Worm (Caenorhabditis elegans) whole organism, early embryonic: ENCODE measurements around the gene kin-26.

Experiments
- B0310.2 ChIP-seq: sonication (generic microtip); optimal IDR thresholded peaks from 2 replicates; lab custom pipeline; 2016; ENCODE audit warnings: mild to moderate bottlenecking, missing genetic modification characterization, missing compliant biosample characterization
- F13C5.2 ChIP-seq: sonication (generic microtip); optimal IDR thresholded peaks from 2 replicates; lab custom pipeline; 2017; ENCODE audit warnings: mild to moderate bottlenecking, missing genetic modification characterization, inconsistent platforms, missing compliant biosample characterization
- aly-1 ChIP-seq: sonication (generic microtip); optimal IDR thresholded peaks from 2 replicates; lab custom pipeline; 2016; ENCODE audit warnings: missing genetic modification characterization, missing compliant biosample characterization
- ama-1 ChIP-seq: fragments of 150-350 bp; optimal IDR thresholded peaks from 2 replicates; lab custom pipeline; 2014
- ceh-13 ChIP-seq: fragments of 200-800 bp; sonication (Bioruptor generic); optimal IDR thresholded peaks from 2 replicates; lab custom pipeline; 2018; ENCODE audit warnings: mild to moderate bottlenecking, missing genetic modification characterization, missing compliant biosample characterization
- ceh-36 ChIP-seq: sonication (generic microtip); optimal IDR thresholded peaks from 2 replicates; lab custom pipeline; 2016; ENCODE audit warnings: missing genetic modification characterization, inconsistent platforms, missing compliant biosample characterization
- ets-7 ChIP-seq: sonication (generic microtip); optimal IDR thresholded peaks from 2 replicates; lab custom pipeline; 2016; ENCODE audit warnings: missing genotype, missing genetic modification characterization, missing compliant biosample characterization
- flt-1 ChIP-seq: fragments of 200-800 bp; sonication (Bioruptor generic); IDR thresholded peaks from 2 replicates; pipeline ENCODE4 v1.3.6; 2022; ENCODE audit warnings: missing genetic modification characterization, missing compliant biosample characterization
- hmbx-1 ChIP-seq: sonication (generic microtip); optimal IDR thresholded peaks from 2 replicates; lab custom pipeline; 2016; ENCODE audit warnings: mild to moderate bottlenecking, missing genetic modification characterization, missing compliant biosample characterization
- hmg-4 ChIP-seq: fragments of 200-800 bp; sonication (Bioruptor generic); optimal IDR thresholded peaks from 2 replicates; lab custom pipeline; 2018; ENCODE audit warnings: mild to moderate bottlenecking, missing genetic modification characterization, missing compliant biosample characterization
- hnd-1 ChIP-seq: sonication (generic microtip); optimal IDR thresholded peaks from 2 replicates; lab custom pipeline; 2016; ENCODE audit warnings: missing genetic modification characterization, missing compliant biosample characterization
- pes-1 ChIP-seq: fragments of 200-800 bp; sonication (Bioruptor generic); IDR thresholded peaks from 2 replicates; pipeline ENCODE4 v1.3.6; 2022; ENCODE audit warnings: missing genetic modification reagents, missing genetic modification characterization, missing compliant biosample characterization
- scrt-1 ChIP-seq: fragments of 200-800 bp; sonication (Bioruptor generic); IDR thresholded peaks from 2 replicates; pipeline ENCODE4 v1.3.6; 2022; ENCODE audit warnings: missing genetic modification characterization, missing compliant biosample characterization
- sea-1 ChIP-seq: fragments of 200-800 bp; sonication (Bioruptor generic); conservative IDR thresholded peaks from 2 replicates; pipeline ENCODE4 v1.3.6; 2022; ENCODE audit warnings: missing genetic modification characterization, missing compliant biosample characterization
- tbx-11 ChIP-seq: fragments of 200-800 bp; sonication (Bioruptor generic); IDR thresholded peaks from 2 replicates; pipeline ENCODE4 v1.3.6; 2022; ENCODE audit warnings: missing genetic modification characterization, missing compliant biosample characterization
- tbx-37 ChIP-seq: fragments of 200-800 bp; sonication (Bioruptor generic); conservative IDR thresholded peaks from 2 replicates; pipeline ENCODE4 v1.3.6; 2022; ENCODE audit warnings: missing genetic modification reagents, missing genetic modification characterization, missing compliant biosample characterization
- tra-4 ChIP-seq: sonication (generic microtip); optimal IDR thresholded peaks from 2 replicates; lab custom pipeline; 2017; ENCODE audit warnings: missing genetic modification characterization, missing compliant biosample characterization

kin-26 gene

ce11 chrIV:7897443-7897842, 19.8 kb upstream of the kin-26 start, which contains the start of gene ilys-4:
Gene ilys-4, minus strand, starts transcription at chrIV:7897543.
- TF ChIP-seq tra-4 (tag; lab: Kevin White, UChicago) (no peak), ceh-36 (tag; lab: Kevin White, UChicago) (no peak), hnd-1 (tag; lab: Kevin White, UChicago) (no peak), hmg-4 (GFP tag; lab: Kevin White, UChicago) (no peak), aly-1 (tag; lab: Kevin White, UChicago) (no peak), ets-7 (tag; lab: Kevin White, UChicago) (no peak), tbx-11 (GFP tag; lab: Robert Waterston, UW) (no peak), ama-1 (no peak), scrt-1 (no peak), F13C5.2 (tag; lab: Kevin White, UChicago) (no peak), flt-1 (GFP tag; lab: Robert Waterston, UW) (no peak), pes-1 (no peak)

ce11 chrIV:7881726-7882125, 4.0 kb upstream of the kin-26 start, which contains the start of gene atic-1:
Gene atic-1, plus strand, starts transcription at chrIV:7882026.
- no peak for TF ChIP-seq scrt-1
- no peak for TF ChIP-seq ama-1
- TF ChIP-seq ceh-13 (GFP tag; lab: Kevin White, UChicago): no peak
- TF ChIP-seq hmg-4 (GFP tag; lab: Kevin White, UChicago): no peak
- TF ChIP-seq flt-1 (GFP tag; lab: Robert Waterston, UW): no peak

- TF ChIP-seq scrt-1: no peak
- TF ChIP-seq ceh-13 (GFP tag; lab: Kevin White, UChicago): no peak
- no peak for TF ChIP-seq tbx-11 (GFP tag; lab: Robert Waterston, UW)
- TF ChIP-seq flt-1 (GFP tag; lab: Robert Waterston, UW): no peak
- no peak for TF ChIP-seq ets-7 (tag; lab: Kevin White, UChicago)
- TF ChIP-seq ama-1: no peak
Observed at ce11 chrIV:7881166-7881565, 3.5 kb upstream of the kin-26 start.

- TF ChIP-seq ceh-13 (GFP tag; lab: Kevin White, UChicago): no peak
- no peak for TF ChIP-seq tra-4 (tag; lab: Kevin White, UChicago)
- no peak for TF ChIP-seq hmg-4 (GFP tag; lab: Kevin White, UChicago)
- TF ChIP-seq aly-1 (tag; lab: Kevin White, UChicago): no peak
- no peak for TF ChIP-seq tbx-37
- TF ChIP-seq tbx-11 (GFP tag; lab: Robert Waterston, UW): no peak
- no peak for TF ChIP-seq pes-1
- no peak for TF ChIP-seq B0310.2
- no peak for TF ChIP-seq ceh-36 (tag; lab: Kevin White, UChicago)
- TF ChIP-seq flt-1 (GFP tag; lab: Robert Waterston, UW): no peak
- no peak for TF ChIP-seq sea-1 (GFP tag; lab: Robert Waterston, UW)
- no peak for TF ChIP-seq hnd-1 (tag; lab: Kevin White, UChicago)
- no peak for TF ChIP-seq ama-1
- TF ChIP-seq ets-7 (tag; lab: Kevin White, UChicago): no peak
- no peak for TF ChIP-seq scrt-1
- no peak for TF ChIP-seq F13C5.2 (tag; lab: Kevin White, UChicago)
Observed at ce11 chrIV:7879017-7879416, 1.3 kb upstream of the kin-26 start, which contains the start of gene srt-73. Gene srt-73, plus strand, starts transcription at chrIV:7879317.

- no peak for TF ChIP-seq tbx-37
- TF ChIP-seq F13C5.2 (tag; lab: Kevin White, UChicago): no peak
- TF ChIP-seq aly-1 (tag; lab: Kevin White, UChicago): no peak
- TF ChIP-seq scrt-1: no peak
- no peak for TF ChIP-seq hmbx-1
- TF ChIP-seq B0310.2: no peak
- TF ChIP-seq tbx-11 (GFP tag; lab: Robert Waterston, UW): no peak
- TF ChIP-seq hnd-1 (tag; lab: Kevin White, UChicago): no peak
Observed at ce11 chrIV:7877255-7877654, 426 bp downstream of the kin-26 start.

- TF ChIP-seq ama-1: no peak
- TF ChIP-seq ceh-36 (tag; lab: Kevin White, UChicago): no peak
- TF ChIP-seq F13C5.2 (tag; lab: Kevin White, UChicago): no peak
- no peak for TF ChIP-seq flt-1 (GFP tag; lab: Robert Waterston, UW)
- no peak for TF ChIP-seq pes-1
- no peak for TF ChIP-seq hmg-4 (GFP tag; lab: Kevin White, UChicago)
- no peak for TF ChIP-seq ceh-13 (GFP tag; lab: Kevin White, UChicago)
Observed at ce11 chrIV:7870451-7870850, 7.2 kb downstream of the kin-26 start, which contains the start of gene T06C10.3. Gene T06C10.3, plus strand, starts transcription at chrIV:7870751.

- TF ChIP-seq sea-1 (GFP tag; lab: Robert Waterston, UW) (no peak), aly-1 (tag; lab: Kevin White, UChicago) (no peak), F13C5.2 (tag; lab: Kevin White, UChicago) (no peak), ceh-13 (GFP tag; lab: Kevin White, UChicago) (no peak), ets-7 (tag; lab: Kevin White, UChicago) (no peak)
Observed at ce11 chrIV:7868607-7869006, 9.1 kb downstream of the kin-26 start, which contains the start of gene flp-10. Gene flp-10, plus strand, starts transcription at chrIV:7868907.

- TF ChIP-seq pes-1 (no peak), hmbx-1 (no peak), F13C5.2 (tag; lab: Kevin White, UChicago) (no peak), sea-1 (GFP tag; lab: Robert Waterston, UW) (no peak), scrt-1 (no peak), tra-4 (tag; lab: Kevin White, UChicago) (no peak), hmg-4 (GFP tag; lab: Kevin White, UChicago) (no peak), aly-1 (tag; lab: Kevin White, UChicago) (no peak), hnd-1 (tag; lab: Kevin White, UChicago) (no peak), B0310.2 (no peak), tbx-11 (GFP tag; lab: Robert Waterston, UW) (no peak), ceh-13 (GFP tag; lab: Kevin White, UChicago) (no peak), ama-1 (no peak), tbx-37 (no peak), flt-1 (GFP tag; lab: Robert Waterston, UW) (no peak), ceh-36 (tag; lab: Kevin White, UChicago) (no peak), ets-7 (tag; lab: Kevin White, UChicago) (no peak)
Observed at ce11 chrIV:7851291-7851690, 26.4 kb downstream of the kin-26 start.
